Worm (Caenorhabditis elegans): ENCODE measurements around the gene ntr-2.

DNA sequence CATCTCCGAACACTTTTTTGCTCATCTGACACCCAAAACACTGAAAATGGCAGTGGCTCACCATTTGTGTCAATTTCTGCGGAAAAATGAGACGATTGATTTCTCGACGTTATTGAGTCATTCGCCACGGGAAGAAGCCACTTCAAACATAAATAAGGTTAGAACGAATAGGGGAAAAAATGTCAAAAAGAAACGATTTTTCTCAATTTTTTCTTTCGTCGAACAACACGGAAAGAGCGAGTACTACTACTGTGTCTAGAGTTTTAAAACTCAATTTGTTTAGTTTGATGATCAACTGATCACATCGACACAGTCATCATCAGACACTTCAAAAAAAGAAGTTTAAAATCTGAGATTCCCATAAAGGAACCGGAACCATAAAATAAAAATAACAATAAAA lies 7.9 kb downstream of the ntr-2 start:
- TF ChIP-seq fos-1 (tag; optimal IDR thresholded peaks at IDR 0.05) (no peak), elt-3 (tag; optimal IDR thresholded peaks at IDR 0.05) (no peak), mdl-1 (tag; optimal IDR thresholded peaks at IDR 0.05) (no peak), dpl-1 (GFP tag; optimal IDR thresholded peaks at IDR 0.05) (no peak), ces-1 (GFP tag; optimal IDR thresholded peaks at IDR 0.05) (no peak), ama-1 (optimal IDR thresholded peaks at IDR 0.05) (no peak), vab-15 (tag; optimal IDR thresholded peaks at IDR 0.05) (no peak), nhr-28 (tag; optimal IDR thresholded peaks at IDR 0.05) (no peak), swsn-7 (tag; optimal IDR thresholded peaks at IDR 0.05) (no peak)
